Fruit fly (Drosophila melanogaster): ENCODE measurements around the gene ATPsynCF6.

The ATPsynCF6 gene

dm6 chr3R:23314332-23314731, 41.5 kb downstream of the ATPsynCF6 start (continued):
- TF ChIP-seq so (GFP tag; IDR thresholded peaks at IDR 0.05) (peak; percentile 53; the same call in 1 of the 3 replicates), gsb-n (tag; optimal IDR thresholded peaks at IDR 0.05) (peak; percentile 25), oc (tag; optimal IDR thresholded peaks at IDR 0.05) (peak; percentile 50), lab (GFP tag; optimal IDR thresholded peaks at IDR 0.05) (peak; percentile 67), lilli (GFP tag; optimal IDR thresholded peaks at IDR 0.05) (no peak), Ets97D (GFP tag; optimal IDR thresholded peaks at IDR 0.05) (peak; percentile 91), tap (tag; optimal IDR thresholded peaks at IDR 0.05) (peak; percentile 20), chinmo (GFP tag; IDR thresholded peaks at IDR 0.05; ENCODE audit: partially characterized antibody) (peak; percentile 94), CG10654 (GFP tag; optimal IDR thresholded peaks at IDR 0.05) (peak; percentile 4), CG8388 (GFP tag; optimal IDR thresholded peaks at IDR 0.05) (no peak), fd102C (GFP tag; optimal IDR thresholded peaks at IDR 0.05) (peak; percentile 36), MBD-R2 (GFP tag; IDR thresholded peaks at IDR 0.05) (peak; percentile 13; the same call in 1 of the 2 replicates), Vsx1 (GFP tag; optimal IDR thresholded peaks at IDR 0.05) (peak; percentile 33), CG11247 (GFP tag; IDR thresholded peaks at IDR 0.05) (no peak), Nf-YB (GFP tag; optimal IDR thresholded peaks at IDR 0.05) (peak; percentile 23), Hsf (GFP tag; optimal IDR thresholded peaks at IDR 0.05) (peak; percentile 3), Eip74EF (GFP tag; optimal IDR thresholded peaks at IDR 0.05) (peak in 1 of 2 experiments; percentile 66), maf-S (GFP tag; optimal IDR thresholded peaks at IDR 0.05) (no peak), CG9727 (GFP tag; optimal IDR thresholded peaks at IDR 0.05) (peak; percentile 36), pan (optimal IDR thresholded peaks at IDR 0.05) (no peak), pan (GFP tag; optimal IDR thresholded peaks at IDR 0.05 in 1 of 2, IDR thresholded peaks at IDR 0.05 in 1 of 2) (peak in 1 of 2 experiments; percentile 43), toy (GFP tag; IDR thresholded peaks at IDR 0.05) (no peak), CG15269 (tag; optimal IDR thresholded peaks at IDR 0.05) (peak; percentile 50), Poxn (GFP tag; IDR thresholded peaks at IDR 0.05) (no peak), her (GFP tag; optimal IDR thresholded peaks at IDR 0.05) (peak; percentile 11), Med (GFP tag) (peak; percentile 85), CG12219 (GFP tag; optimal IDR thresholded peaks at IDR 0.05) (peak; percentile 20), tio (GFP tag; optimal IDR thresholded peaks at IDR 0.05) (peak; percentile 18), Deaf1 (tag; optimal IDR thresholded peaks at IDR 0.05) (peak; percentile 81), pfk (GFP tag; optimal IDR thresholded peaks at IDR 0.05) (peak; percentile 99), CG15073 (GFP tag; optimal IDR thresholded peaks at IDR 0.05) (no peak), CG14014 (GFP tag; IDR thresholded peaks at IDR 0.05) (peak; percentile 52; the same call in 1 of the 2 replicates), zen (tag; optimal IDR thresholded peaks at IDR 0.05) (no peak), CG2202 (tag; optimal IDR thresholded peaks at IDR 0.05) (peak; percentile 4), CG17829 (tag; optimal IDR thresholded peaks at IDR 0.05) (peak; percentile 22), NfI (GFP tag; optimal IDR thresholded peaks at IDR 0.05) (peak; percentile 64), D (optimal IDR thresholded peaks at IDR 0.05) (no peak), D (GFP tag; optimal IDR thresholded peaks at IDR 0.05) (peak; percentile 22), CG9932 (GFP tag; IDR thresholded peaks at IDR 0.05) (no peak), Neu2 (GFP tag; optimal IDR thresholded peaks at IDR 0.05; ENCODE audit: borderline replicate concordance) (no peak), caup (GFP tag; optimal IDR thresholded peaks at IDR 0.05; ENCODE audit: severe bottlenecking) (peak; percentile 73), p53 (GFP tag; optimal IDR thresholded peaks at IDR 0.05) (no peak), Fer3 (tag; optimal IDR thresholded peaks at IDR 0.05) (peak; percentile 48), pros (GFP tag; optimal IDR thresholded peaks at IDR 0.05) (peak; percentile 42), HmgD (GFP tag; optimal IDR thresholded peaks at IDR 0.05) (peak; percentile 49), CG13424 (tag; optimal IDR thresholded peaks at IDR 0.05) (peak; percentile 18), yki (optimal IDR thresholded peaks at IDR 0.05) (peak; percentile 73), CG10431 (GFP tag; optimal IDR thresholded peaks at IDR 0.05) (peak; percentile 67), CrebB (tag; optimal IDR thresholded peaks at IDR 0.05) (peak; percentile 68), Aef1 (GFP tag; IDR thresholded peaks at IDR 0.05) (peak; percentile 77), row (GFP tag; IDR thresholded peaks at IDR 0.05) (0 out of 3 replicates have a peak, but pooled peaks have one; percentile 6)

Data from whole organism, embryonic.